Fruit fly (Drosophila melanogaster) whole organism, embryonic: ENCODE results near the gene ps.

Experiments used
- Bgb ChIP-seq: fragments of 200-800 bp; sonication (Bioruptor generic); IDR thresholded peaks from 2 replicates; pipeline ENCODE4 v1.3.6; 2022; ENCODE audit warnings: missing biosample characterization, missing genetic modification characterization; ENCODE audit not compliant: partially characterized antibody
- CG10209 ChIP-seq: fragments of 200-800 bp; sonication (Bioruptor generic); optimal IDR thresholded peaks from 3 replicates; lab custom pipeline; 2017; ENCODE audit warnings: missing biosample characterization, mild to moderate bottlenecking, missing genetic modification characterization, missing genetic modification reagents
- CG11247 ChIP-seq: fragments of 200-800 bp; sonication (Bioruptor generic); IDR thresholded peaks from 2 replicates; pipeline ENCODE4 v1.3.6; 2022; ENCODE audit warnings: missing biosample characterization, missing genetic modification characterization
- CG15269 ChIP-seq: fragments of 200-800 bp; sonication (Bioruptor generic); optimal IDR thresholded peaks from 2 replicates; lab custom pipeline; 2018; ENCODE audit warnings: missing biosample characterization, mild to moderate bottlenecking, missing genetic modification characterization, moderate library complexity
- CG16813 ChIP-seq: fragments of 200-800 bp; sonication (Bioruptor generic); IDR thresholded peaks from 3 replicates; pipeline ENCODE4 v1.3.6; 2022; ENCODE audit warnings: missing biosample characterization, missing genetic modification characterization; ENCODE audit not compliant: partially characterized antibody
- CG17912 ChIP-seq: fragments of 200-800 bp; sonication (Bioruptor generic); optimal IDR thresholded peaks from 2 replicates; lab custom pipeline; 2018; ENCODE audit warnings: missing biosample characterization, mild to moderate bottlenecking, missing genetic modification characterization
- CG18764 ChIP-seq: fragments of 200-800 bp; sonication (Bioruptor generic); optimal IDR thresholded peaks from 3 replicates; lab custom pipeline; 2016; ENCODE audit warnings: missing biosample characterization, missing genetic modification characterization
- CG3281 ChIP-seq: fragments of 200-800 bp; sonication (Bioruptor generic); optimal IDR thresholded peaks from 3 replicates; lab custom pipeline; 2017; ENCODE audit warnings: missing biosample characterization, mild to moderate bottlenecking, missing genetic modification characterization
- CG3407 ChIP-seq: fragments of 200-800 bp; sonication (Bioruptor generic); optimal IDR thresholded peaks from 2 replicates; lab custom pipeline; 2018; ENCODE audit warnings: missing biosample characterization, mild to moderate bottlenecking, missing genetic modification characterization
- CG4424 ChIP-seq: fragments of 200-800 bp; sonication (Bioruptor generic); optimal IDR thresholded peaks from 3 replicates; lab custom pipeline; 2016; ENCODE audit warnings: missing biosample characterization, missing genetic modification characterization
- CG4854 ChIP-seq: fragments of 200-800 bp; sonication (Bioruptor generic); optimal IDR thresholded peaks from 2 replicates; lab custom pipeline; 2016; ENCODE audit warnings: missing biosample characterization, missing genetic modification characterization, inconsistent platforms
- CG7556 ChIP-seq: fragments of 200-800 bp; sonication (Bioruptor generic); optimal IDR thresholded peaks from 2 replicates; lab custom pipeline; 2017; ENCODE audit warnings: missing biosample characterization, mild to moderate bottlenecking, missing genetic modification characterization
- CG7786 ChIP-seq: fragments of 200-800 bp; sonication (Bioruptor generic); optimal IDR thresholded peaks from 2 replicates; lab custom pipeline; 2016; ENCODE audit warnings: missing biosample characterization, missing genetic modification characterization
- CG8290 ChIP-seq, 3 experiments: fragments of 200-800 bp; sonication (Bioruptor generic); optimal IDR thresholded peaks; 2 replicates each; lab custom pipeline; 2016 to 2019; ENCODE audit warnings: missing biosample characterization in 3 of 3, missing genetic modification characterization in 3 of 3, mild to moderate bottlenecking in 2 of 3, moderate library complexity in 1 of 3
- CG8765 ChIP-seq: fragments of 200-800 bp; sonication (Bioruptor generic); IDR thresholded peaks from 2 replicates; pipeline ENCODE4 v1.3.6; 2022; ENCODE audit warnings: missing biosample characterization, missing genetic modification characterization
- CG8944 ChIP-seq: fragments of 200-800 bp; sonication (Bioruptor generic); optimal IDR thresholded peaks from 3 replicates; lab custom pipeline; 2016; ENCODE audit warnings: missing biosample characterization, missing genetic modification characterization
- CG9797 ChIP-seq: fragments of 200-800 bp; sonication (Bioruptor generic); optimal IDR thresholded peaks from 3 replicates; lab custom pipeline; 2018; ENCODE audit warnings: missing biosample characterization, mild to moderate bottlenecking, missing genetic modification characterization
- CG9817 ChIP-seq: fragments of 200-800 bp; sonication (Bioruptor generic); optimal IDR thresholded peaks from 2 replicates; lab custom pipeline; 2018; ENCODE audit warnings: missing biosample characterization, mild to moderate bottlenecking, missing genetic modification characterization, moderate library complexity
- Dp ChIP-seq: fragments of 200-800 bp; sonication (Bioruptor generic); optimal IDR thresholded peaks from 2 replicates; lab custom pipeline; 2018; ENCODE audit warnings: missing biosample characterization, mild to moderate bottlenecking, missing genetic modification characterization, moderate library complexity
- ERR ChIP-seq: fragments of 200-800 bp; sonication (Bioruptor generic); optimal IDR thresholded peaks from 2 replicates; lab custom pipeline; 2016; ENCODE audit warnings: missing biosample characterization, missing genetic modification characterization
- Gug ChIP-seq: fragments of 200-800 bp; sonication (Bioruptor generic); IDR thresholded peaks from 4 replicates; pipeline ENCODE4 v1.3.6; 2022; ENCODE audit warnings: missing biosample characterization, missing genetic modification characterization
- Hand ChIP-seq: fragments of 200-800 bp; sonication (Bioruptor generic); optimal IDR thresholded peaks from 2 replicates; lab custom pipeline; 2017; ENCODE audit warnings: mild to moderate bottlenecking, missing biosample characterization, missing genetic modification reagents, missing genetic modification characterization
- Mad ChIP-seq: fragments of 200-800 bp; sonication (Bioruptor generic); optimal IDR thresholded peaks from 2 replicates; lab custom pipeline; 2016; ENCODE audit warnings: missing biosample characterization, missing genetic modification characterization
- Max ChIP-seq: fragments of 200-800 bp; sonication (Bioruptor generic); optimal IDR thresholded peaks from 2 replicates; lab custom pipeline; 2016; ENCODE audit warnings: missing biosample characterization, mild to moderate bottlenecking, missing genetic modification characterization
- Rfx ChIP-seq: fragments of 200-800 bp; sonication (Bioruptor generic); IDR thresholded peaks from 2 replicates; pipeline ENCODE4 v1.3.6; 2022; ENCODE audit warnings: missing biosample characterization, missing genetic modification characterization
- Taf1 ChIP-seq: fragments of 200-800 bp; sonication (Bioruptor generic); IDR thresholded peaks from 2 replicates; pipeline ENCODE4 v1.3.6; 2022; ENCODE audit warnings: missing biosample characterization, missing genetic modification characterization
- Xrp1 ChIP-seq: fragments of 200-800 bp; sonication (Bioruptor generic); IDR thresholded peaks from 2 replicates; pipeline ENCODE4 v1.3.6; 2022; ENCODE audit warnings: missing biosample characterization, missing genetic modification characterization
- ap ChIP-seq: fragments of 200-800 bp; sonication (Bioruptor generic); IDR thresholded peaks from 2 replicates; pipeline ENCODE4 v1.3.6; 2022; ENCODE audit warnings: missing biosample characterization, missing genetic modification characterization
- bigmax ChIP-seq: fragments of 200-800 bp; sonication (Bioruptor generic); optimal IDR thresholded peaks from 2 replicates; lab custom pipeline; 2018; ENCODE audit warnings: missing biosample characterization, mild to moderate bottlenecking, missing genetic modification characterization
- cad ChIP-seq: fragments of >200 bp; optimal IDR thresholded peaks from 2 replicates; lab custom pipeline; 2017; ENCODE audit warnings: missing biosample characterization, missing genetic modification characterization
- chm ChIP-seq: fragments of 200-800 bp; sonication (Bioruptor generic); IDR thresholded peaks from 2 replicates; pipeline ENCODE4 v1.3.6; 2022; ENCODE audit warnings: missing biosample characterization, missing genetic modification characterization
- eve ChIP-seq, 2 experiments: fragments of >200 bp; optimal IDR thresholded peaks; 2 replicates each; lab custom pipeline; 2017; ENCODE audit warnings: missing biosample characterization in 2 of 2, missing genetic modification characterization in 2 of 2
- ewg ChIP-seq: fragments of 200-800 bp; sonication (Bioruptor generic); optimal IDR thresholded peaks from 3 replicates; lab custom pipeline; 2017; ENCODE audit warnings: mild to moderate bottlenecking, missing biosample characterization, missing genetic modification reagents, missing genetic modification characterization
- fd3F ChIP-seq: fragments of 200-800 bp; sonication (Bioruptor generic); optimal IDR thresholded peaks from 2 replicates; lab custom pipeline; 2018; ENCODE audit warnings: missing biosample characterization, mild to moderate bottlenecking, missing genetic modification characterization, moderate library complexity
- ftz-f1 ChIP-seq: fragments of 200-800 bp; sonication (Bioruptor generic); optimal IDR thresholded peaks from 2 replicates; lab custom pipeline; 2016; ENCODE audit warnings: missing biosample characterization, missing genetic modification characterization
- gce ChIP-seq: fragments of 200-800 bp; sonication (Bioruptor generic); IDR thresholded peaks from 3 replicates; pipeline ENCODE4 v1.3.6; 2022; ENCODE audit warnings: missing biosample characterization, missing genetic modification characterization
- grau ChIP-seq: fragments of 200-800 bp; optimal IDR thresholded peaks from 3 replicates; lab custom pipeline; 2019; ENCODE audit warnings: missing biosample characterization, mild to moderate bottlenecking, missing genetic modification characterization, moderate library complexity
- her ChIP-seq: fragments of 200-800 bp; sonication (Bioruptor generic); optimal IDR thresholded peaks from 2 replicates; lab custom pipeline; 2016; ENCODE audit warnings: missing biosample characterization, missing genetic modification characterization
- inv ChIP-seq: fragments of 200-800 bp; sonication (Bioruptor generic); IDR thresholded peaks from 2 replicates; pipeline ENCODE4 v1.3.6; 2022; ENCODE audit warnings: missing biosample characterization, missing genetic modification characterization; ENCODE audit not compliant: partially characterized antibody
- luna ChIP-seq: fragments of 200-800 bp; sonication (Bioruptor generic); optimal IDR thresholded peaks from 2 replicates; lab custom pipeline; 2016; ENCODE audit warnings: missing biosample characterization, missing genetic modification characterization
- nau ChIP-seq: fragments of 200-800 bp; sonication (Bioruptor generic); optimal IDR thresholded peaks from 3 replicates; lab custom pipeline; 2017; ENCODE audit warnings: missing biosample characterization, mild to moderate bottlenecking, missing genetic modification characterization, missing genetic modification reagents
- onecut ChIP-seq: fragments of 200-800 bp; sonication (Bioruptor generic); IDR thresholded peaks from 2 replicates; pipeline ENCODE4 v1.3.6; 2022; ENCODE audit warnings: missing biosample characterization, missing genetic modification characterization
- peb ChIP-seq: fragments of 200-800 bp; sonication (Bioruptor generic); IDR thresholded peaks from 2 replicates; pipeline ENCODE4 v1.3.6; 2022; ENCODE audit warnings: missing biosample characterization, missing genetic modification characterization
- ro ChIP-seq: fragments of 200-800 bp; sonication (Bioruptor generic); IDR thresholded peaks from 2 replicates; pipeline ENCODE4 v1.3.6; 2022; ENCODE audit warnings: missing biosample characterization, missing genetic modification characterization
- shn ChIP-seq: fragments of 200-800 bp; sonication (Bioruptor generic); optimal IDR thresholded peaks from 3 replicates; lab custom pipeline; 2016; ENCODE audit warnings: missing biosample characterization, missing genetic modification characterization
- slbo ChIP-seq: fragments of 200-800 bp; sonication (Bioruptor generic); IDR thresholded peaks from 2 replicates; pipeline ENCODE4 v1.3.6; 2022; ENCODE audit warnings: missing biosample characterization, missing genetic modification characterization
- slou ChIP-seq: fragments of 200-800 bp; sonication (Bioruptor generic); optimal IDR thresholded peaks from 3 replicates; lab custom pipeline; 2016; ENCODE audit warnings: missing biosample characterization, missing genetic modification characterization
- so ChIP-seq: fragments of 200-800 bp; sonication (Bioruptor generic); IDR thresholded peaks from 3 replicates; pipeline ENCODE4 v1.3.6; 2022; ENCODE audit warnings: missing biosample characterization, missing genetic modification characterization
- tio ChIP-seq: fragments of 200-800 bp; sonication (Bioruptor generic); optimal IDR thresholded peaks from 2 replicates; lab custom pipeline; 2017; ENCODE audit warnings: missing biosample characterization, missing genetic modification characterization, inconsistent platforms
- twi ChIP-seq: fragments of 200-800 bp; optimal IDR thresholded peaks from 2 replicates; lab custom pipeline; 2019; ENCODE audit warnings: missing biosample characterization, mild to moderate bottlenecking, missing genetic modification characterization, moderate library complexity
- usp ChIP-seq: fragments of >200 bp; optimal IDR thresholded peaks from 2 replicates; lab custom pipeline; 2017; ENCODE audit warnings: missing biosample characterization, missing genetic modification characterization
- wdn ChIP-seq: fragments of 200-800 bp; sonication (Bioruptor generic); IDR thresholded peaks from 2 replicates; pipeline ENCODE4 v1.3.6; 2022; ENCODE audit warnings: missing biosample characterization, missing genetic modification characterization

Gene ps

dm6 chr3R:9370413-9370812 lies 47.3 kb upstream of the ps start (continued):
- 0 out of 4 replicates have a peak, but pooled peaks have one; percentile 3 for TF ChIP-seq Gug (GFP tag; lab: Robert Waterston, UW)
- no peak for TF ChIP-seq Mad (GFP tag; lab: Kevin White, UChicago)
- no peak for TF ChIP-seq wdn
- no peak for TF ChIP-seq inv
- TF ChIP-seq slbo (GFP tag; lab: Robert Waterston, UW), result peak; percentile 67
- TF ChIP-seq CG15269, result peak; percentile 81
- no peak for TF ChIP-seq Dp (GFP tag; lab: Kevin White, UChicago)
- TF ChIP-seq tio (GFP tag; lab: Kevin White, UChicago), result peak; percentile 13
- peak; percentile 11 for TF ChIP-seq Max (GFP tag; lab: Kevin White, UChicago)
- TF ChIP-seq bigmax (GFP tag; lab: Kevin White, UChicago), result no peak
- no peak for TF ChIP-seq CG18764
- peak; percentile 81; the same call in 1 of the 2 replicates for TF ChIP-seq Rfx (GFP tag; lab: Robert Waterston, UW)
- no peak for TF ChIP-seq peb (GFP tag; lab: Robert Waterston, UW)
- peak; percentile 71 for TF ChIP-seq so (GFP tag; lab: Robert Waterston, UW)
- TF ChIP-seq grau (tag; lab: Kevin White, UChicago), result peak; percentile 74
- TF ChIP-seq ro (GFP tag; lab: Robert Waterston, UW), result no peak
- peak; percentile 46; the same call in 1 of the 2 replicates for TF ChIP-seq Xrp1
- no peak for TF ChIP-seq chm (GFP tag; lab: Robert Waterston, UW)
- TF ChIP-seq onecut, result peak; percentile 29; the same call in 1 of the 2 replicates
- TF ChIP-seq ewg (GFP tag; lab: Kevin White, UChicago), result no peak
- peak; percentile 48 for TF ChIP-seq ERR (GFP tag; lab: Kevin White, UChicago)
- TF ChIP-seq fd3F (GFP tag; lab: Kevin White, UChicago), result peak; percentile 65
- TF ChIP-seq CG4424 (GFP tag; lab: Kevin White, UChicago), result peak; percentile 12
- peak; percentile 59 for TF ChIP-seq CG9817
- TF ChIP-seq CG8944 (GFP tag; lab: Kevin White, UChicago), result no peak
- TF ChIP-seq CG8765, result no peak
- no peak for TF ChIP-seq CG8290 (GFP tag; optimal IDR thresholded peaks at IDR 0.05; lab: Kevin White, UChicago)
- no peak for TF ChIP-seq CG8290 (tag; optimal IDR thresholded peaks at IDR 0.05; lab: Kevin White, UChicago)
- peak; percentile 5 for TF ChIP-seq slou (GFP tag; lab: Kevin White, UChicago)
- 0 out of 2 replicates have a peak, but pooled peaks have one; percentile 27 for TF ChIP-seq CG11247 (GFP tag; lab: Robert Waterston, UW)
- no peak for TF ChIP-seq luna (GFP tag; lab: Kevin White, UChicago)
- TF ChIP-seq Hand (GFP tag; lab: Kevin White, UChicago), result no peak
- peak; percentile 50 for TF ChIP-seq CG7556
- no peak for TF ChIP-seq cad (GFP tag; lab: Kevin White, UChicago)
- TF ChIP-seq CG3407 (GFP tag; lab: Kevin White, UChicago), result no peak
- TF ChIP-seq her (GFP tag; lab: Kevin White, UChicago), result no peak
- peak; percentile 1 for TF ChIP-seq CG4854
- peak; percentile 48 for TF ChIP-seq CG7786 (GFP tag; lab: Kevin White, UChicago)
- no peak for TF ChIP-seq ap (GFP tag; lab: Robert Waterston, UW)
- no peak for TF ChIP-seq twi (tag; lab: Kevin White, UChicago)
- TF ChIP-seq Taf1 (GFP tag; lab: Robert Waterston, UW), result peak; percentile 29; the same call in 1 of the 2 replicates
- no peak for TF ChIP-seq CG16813 (GFP tag; lab: Robert Waterston, UW)
- TF ChIP-seq nau (GFP tag; lab: Kevin White, UChicago), result no peak
- peak; percentile 47 for TF ChIP-seq CG10209 (GFP tag; lab: Kevin White, UChicago)
- TF ChIP-seq shn, result no peak
- TF ChIP-seq CG17912 (GFP tag; lab: Kevin White, UChicago), result no peak
- no peak for TF ChIP-seq usp
- TF ChIP-seq ftz-f1 (GFP tag; lab: Kevin White, UChicago), result no peak
- no peak for TF ChIP-seq gce (GFP tag; lab: Robert Waterston, UW)
- no peak for TF ChIP-seq Bgb (GFP tag; lab: Robert Waterston, UW)
- peak; percentile 71 for TF ChIP-seq CG3281 (GFP tag; lab: Kevin White, UChicago)
- no peak for TF ChIP-seq eve (GFP tag; optimal IDR thresholded peaks at IDR 0.05; lab: Kevin White, UChicago)
- TF ChIP-seq CG9797, result no peak
